Worm (Caenorhabditis elegans): Measurements from ENCODE around the gene C17G10.10.
A peak's percentile ranks its signal among the peaks of the same experiment; 100 is the strongest.

C17G10.10 gene

DNA sequence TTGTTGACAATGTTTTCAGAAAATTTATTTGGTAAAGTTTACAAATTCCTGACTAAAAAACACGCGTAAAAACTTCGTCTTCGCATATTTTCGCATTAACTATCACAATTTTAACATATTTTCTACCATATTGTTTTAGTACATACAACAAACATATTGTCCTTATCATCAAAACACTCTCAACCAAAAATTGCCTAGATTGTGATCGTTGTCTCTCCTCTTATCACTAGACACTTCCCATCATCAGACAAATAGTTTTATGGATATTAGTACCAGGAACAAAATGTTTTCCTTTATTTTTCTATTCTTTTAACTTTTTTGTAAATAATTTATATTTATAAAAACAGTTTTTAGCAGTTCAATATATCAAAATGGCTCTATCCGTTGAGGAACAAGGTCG lies 37.8 kb downstream of the C17G10.10 start, which contains the start of gene C17C3.3:
Gene C17C3.3, plus strand, starts transcription at position 346 of the 400 bp plus-strand sequence.
- TF ChIP-seq snpc-1.1 (tag; optimal IDR thresholded peaks at IDR 0.05; ENCODE audit: insufficient read depth) (no peak), egrh-3 (GFP tag; IDR thresholded peaks at IDR 0.05) (no peak), F57C9.4 (tag; optimal IDR thresholded peaks at IDR 0.05) (no peak), ceh-40 (GFP tag; IDR thresholded peaks at IDR 0.05) (no peak), lin-54 (GFP tag; optimal IDR thresholded peaks at IDR 0.05) (no peak), Y79H2A.3 (GFP tag; conservative IDR thresholded peaks at IDR 0.05) (no peak), nhr-80 (tag; optimal IDR thresholded peaks at IDR 0.05) (no peak), pha-4 (tag; optimal IDR thresholded peaks at IDR 0.05) (no peak), fkh-3 (tag; optimal IDR thresholded peaks at IDR 0.05) (no peak), F55B11.4 (tag; optimal IDR thresholded peaks at IDR 0.05; ENCODE audit: borderline replicate concordance, insufficient read depth) (no peak), ztf-6 (GFP tag; IDR thresholded peaks at IDR 0.05) (no peak), madf-8 (GFP tag; conservative IDR thresholded peaks at IDR 0.05) (no peak), ceh-79 (tag; optimal IDR thresholded peaks at IDR 0.05) (no peak)

DNA sequence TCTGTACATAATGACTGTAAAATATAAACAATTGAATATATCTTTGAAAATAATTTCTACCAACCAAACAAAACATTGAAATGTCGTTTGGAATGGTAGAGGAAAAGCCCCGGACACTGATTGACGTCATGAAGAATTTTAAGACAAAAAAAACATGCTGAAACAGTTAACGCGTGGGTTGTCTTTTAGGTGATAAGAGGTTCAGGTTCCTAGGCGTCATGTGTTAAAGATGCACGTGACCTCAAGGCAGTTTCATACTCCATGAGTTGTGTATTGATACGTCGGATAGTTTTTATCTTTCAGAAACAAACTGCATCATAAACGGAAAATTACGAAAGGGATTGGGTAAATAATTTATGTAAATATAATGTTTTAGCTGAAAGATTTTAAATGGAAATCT lies 42.0 kb downstream of the C17G10.10 start:
- TF ChIP-seq ztf-25 (GFP tag; IDR thresholded peaks at IDR 0.05): no peak
- TF ChIP-seq snpc-4 (GFP tag; optimal IDR thresholded peaks at IDR 0.05): no peak
- TF ChIP-seq snpc-4 (tag; optimal IDR thresholded peaks at IDR 0.05): peak in 1 of 4 experiments; percentile 7
- no peak for TF ChIP-seq hmg-1.2 (GFP tag; IDR thresholded peaks at IDR 0.05)
- no peak for TF ChIP-seq bed-2 (GFP tag; IDR thresholded peaks at IDR 0.05)
- no peak for TF ChIP-seq let-526 (GFP tag; IDR thresholded peaks at IDR 0.05)
- no peak for TF ChIP-seq ZK185.1 (tag; optimal IDR thresholded peaks at IDR 0.05; ENCODE audit: poor library complexity, severe bottlenecking)
- TF ChIP-seq nhr-80 (tag; optimal IDR thresholded peaks at IDR 0.05): peak; percentile 55
- TF ChIP-seq zim-3 (tag; optimal IDR thresholded peaks at IDR 0.05): no peak
- no peak for TF ChIP-seq madf-6 (GFP tag; IDR thresholded peaks at IDR 0.05)
- TF ChIP-seq Y95B8A.8 (GFP tag; IDR thresholded peaks at IDR 0.05): no peak

DNA sequence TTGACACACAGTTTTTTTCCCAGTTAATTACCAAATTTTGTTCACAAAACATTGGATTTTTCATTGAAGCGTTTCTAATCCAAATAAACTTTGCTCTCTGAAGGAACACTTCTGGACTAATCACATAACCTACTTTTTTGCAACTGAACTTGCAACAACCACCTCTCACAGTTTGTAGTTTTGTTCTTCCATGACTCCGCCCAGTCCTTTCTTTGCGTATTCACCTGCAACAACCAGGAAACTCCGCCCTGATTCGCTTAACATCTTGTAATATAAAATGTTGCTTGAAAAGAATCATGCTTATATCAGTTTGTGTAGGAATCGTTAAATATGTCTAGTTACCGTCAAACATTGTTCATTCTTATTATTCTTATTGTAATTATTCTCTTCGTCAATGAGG lies 42.7 kb downstream of the C17G10.10 start, which contains the start of gene ins-11:
Gene ins-11, plus strand, starts transcription at position 301 of the 400 bp plus-strand sequence.
- TF ChIP-seq T07F8.4 (tag; optimal IDR thresholded peaks at IDR 0.05) (no peak), madf-10 (tag; optimal IDR thresholded peaks at IDR 0.05) (no peak), F39B2.1 (GFP tag; IDR thresholded peaks at IDR 0.05) (no peak), snpc-1.1 (tag; optimal IDR thresholded peaks at IDR 0.05; ENCODE audit: insufficient read depth) (no peak), cebp-1 (GFP tag; IDR thresholded peaks at IDR 0.05) (no peak), cebp-1 (tag; optimal IDR thresholded peaks at IDR 0.05) (no peak), F23B12.7 (tag; optimal IDR thresholded peaks at IDR 0.05; ENCODE audit: insufficient read depth) (no peak), lag-1 (GFP tag; IDR thresholded peaks at IDR 0.05) (no peak), F57A8.1 (GFP tag; optimal IDR thresholded peaks at IDR 0.05) (no peak), ztf-25 (GFP tag; IDR thresholded peaks at IDR 0.05) (no peak), C17E4.6 (GFP tag; IDR thresholded peaks at IDR 0.05) (no peak), Y67H2A.10 (GFP tag; conservative IDR thresholded peaks at IDR 0.05) (no peak), madf-3 (GFP tag; IDR thresholded peaks at IDR 0.05) (no peak), nhr-120 (GFP tag; IDR thresholded peaks at IDR 0.05) (no peak), ztf-28 (GFP tag; IDR thresholded peaks at IDR 0.05) (no peak)
